Worm (Caenorhabditis elegans): ENCODE measurements around the gene Y41E3.13.

- TF ChIP-seq lir-3 (tag; optimal IDR thresholded peaks at IDR 0.05; ENCODE audit: poor library complexity) (no peak), elt-2 (tag; optimal IDR thresholded peaks at IDR 0.05) (no peak), hlh-17 (GFP tag; optimal IDR thresholded peaks at IDR 0.05; ENCODE audit: borderline replicate concordance) (no peak), alr-1 (tag; optimal IDR thresholded peaks at IDR 0.05; ENCODE audit: borderline replicate concordance) (no peak), nhr-90 (tag; optimal IDR thresholded peaks at IDR 0.05; ENCODE audit: poor library complexity) (no peak), fos-1 (tag; optimal IDR thresholded peaks at IDR 0.05) (no peak), ets-5 (GFP tag; IDR thresholded peaks at IDR 0.05) (no peak), jun-1 (tag; optimal IDR thresholded peaks at IDR 0.05) (no peak), ceh-82 (tag; optimal IDR thresholded peaks at IDR 0.05) (no peak), nhr-28 (tag; optimal IDR thresholded peaks at IDR 0.05) (no peak), unc-62 (GFP tag; optimal IDR thresholded peaks at IDR 0.05) (no peak)
These were observed 20.6 kb upstream of the Y41E3.13 start for ce11 chrIV:15037492-15037891.
